Worm (Caenorhabditis elegans) whole organism, midembryonic: ENCODE results near the gene ppat-1.

Experiments
- T22C8.4 ChIP-seq: fragments of 200-800 bp; sonication (Bioruptor generic); IDR thresholded peaks from 2 replicates; pipeline ENCODE4 v1.3.6; 2022; ENCODE audit warnings: missing genetic modification characterization, missing compliant biosample characterization
- cog-1 ChIP-seq: sonication (generic microtip); optimal IDR thresholded peaks from 2 replicates; lab custom pipeline; 2016; ENCODE audit warnings: missing genetic modification characterization, missing compliant biosample characterization
- flt-1 ChIP-seq: fragments of 200-800 bp; sonication (Bioruptor generic); IDR thresholded peaks from 2 replicates; pipeline ENCODE4 v1.3.6; 2022; ENCODE audit warnings: missing genetic modification characterization, missing compliant biosample characterization
- klf-2 ChIP-seq: fragments of 200-800 bp; sonication (Bioruptor generic); conservative IDR thresholded peaks from 2 replicates; pipeline ENCODE4 v1.3.6; 2022; ENCODE audit warnings: missing genetic modification reagents, missing genetic modification characterization, missing compliant biosample characterization
- med-1 ChIP-seq: sonication (generic microtip); optimal IDR thresholded peaks from 2 replicates; lab custom pipeline; 2017; ENCODE audit warnings: missing genetic modification characterization, mild to moderate bottlenecking, missing compliant biosample characterization, antibody characterized with exemption, missing genetic modification reagents; ENCODE audit not compliant: insufficient read depth
- ref-1 ChIP-seq: fragments of 200-800 bp; sonication (Bioruptor generic); conservative IDR thresholded peaks from 2 replicates; pipeline ENCODE4 v1.3.6; 2022; ENCODE audit warnings: missing genetic modification reagents, missing genetic modification characterization, missing compliant biosample characterization
- tab-1 ChIP-seq: fragments of 200-800 bp; sonication (Bioruptor generic); IDR thresholded peaks from 2 replicates; pipeline ENCODE4 v1.3.6; 2022; ENCODE audit warnings: missing genetic modification characterization, missing compliant biosample characterization
- ztf-23 ChIP-seq: fragments of 200-800 bp; sonication (Bioruptor generic); IDR thresholded peaks from 2 replicates; pipeline ENCODE4 v1.3.6; 2022; ENCODE audit warnings: missing genetic modification reagents, missing genetic modification characterization, missing compliant biosample characterization
- ztf-29 ChIP-seq: fragments of 200-800 bp; sonication (Bioruptor generic); IDR thresholded peaks from 2 replicates; pipeline ENCODE4 v1.3.6; 2022; ENCODE audit warnings: missing genetic modification reagents, missing genetic modification characterization, missing compliant biosample characterization

ce11 chrIII:4657386-4657785 is 31.7 kb upstream of the ppat-1 start:
- no peak for TF ChIP-seq klf-2 (GFP tag; lab: Robert Waterston, UW)
- TF ChIP-seq ref-1 (GFP tag; lab: Robert Waterston, UW) = no peak
- no peak for TF ChIP-seq flt-1 (GFP tag; lab: Robert Waterston, UW)
- no peak for TF ChIP-seq med-1
- TF ChIP-seq ztf-29 (GFP tag; lab: Robert Waterston, UW) = no peak
- TF ChIP-seq T22C8.4 (GFP tag; lab: Robert Waterston, UW) = no peak
- TF ChIP-seq tab-1 = no peak
- TF ChIP-seq ztf-23 (GFP tag; lab: Robert Waterston, UW) = no peak
- no peak for TF ChIP-seq cog-1 (tag; lab: Kevin White, UChicago)
